Fruit fly (Drosophila melanogaster) whole organism, prepupa: ENCODE measurements around the gene Swip-1.

Experiments
- Blimp-1 ChIP-seq: fragments of 200-800 bp; sonication (Bioruptor generic); optimal IDR thresholded peaks from 3 replicates; lab custom pipeline; 2017; ENCODE audit warnings: missing biosample characterization, missing genetic modification characterization, mild to moderate bottlenecking, moderate library complexity, missing genetic modification reagents
- CG10631 ChIP-seq: fragments of 200-800 bp; sonication (Bioruptor generic); optimal IDR thresholded peaks from 2 replicates; lab custom pipeline; 2016; ENCODE audit warnings: missing biosample characterization, missing genetic modification characterization
- CG10669 ChIP-seq: fragments of 200-800 bp; sonication (Bioruptor generic); optimal IDR thresholded peaks from 3 replicates; lab custom pipeline; 2018; ENCODE audit warnings: missing biosample characterization, mild to moderate bottlenecking, missing genetic modification characterization, moderate library complexity
- CG11294 ChIP-seq: fragments of 200-800 bp; sonication (Bioruptor generic); IDR thresholded peaks from 2 replicates; pipeline ENCODE4 v1.3.6; 2022; ENCODE audit warnings: missing biosample characterization, missing genetic modification characterization
- CG15336 ChIP-seq: fragments of 200-800 bp; sonication (Bioruptor generic); IDR thresholded peaks from 2 replicates; pipeline ENCODE4 v1.3.6; 2022; ENCODE audit warnings: missing biosample characterization, missing genetic modification characterization
- CG1621 ChIP-seq: fragments of 200-800 bp; sonication (Bioruptor generic); optimal IDR thresholded peaks from 3 replicates; lab custom pipeline; 2018; ENCODE audit warnings: missing biosample characterization, mild to moderate bottlenecking, missing genetic modification characterization
- CG3032 ChIP-seq: fragments of 200-800 bp; optimal IDR thresholded peaks from 2 replicates; lab custom pipeline; 2019; ENCODE audit warnings: missing biosample characterization, mild to moderate bottlenecking, missing genetic modification characterization, moderate library complexity
- CG31627 ChIP-seq: fragments of 200-800 bp; sonication (Bioruptor generic); optimal IDR thresholded peaks from 3 replicates; lab custom pipeline; 2016; ENCODE audit warnings: missing biosample characterization, missing genetic modification characterization
- CG32006 ChIP-seq: fragments of 200-800 bp; sonication (Bioruptor generic); optimal IDR thresholded peaks from 3 replicates; lab custom pipeline; 2017; ENCODE audit warnings: missing biosample characterization, mild to moderate bottlenecking, missing genetic modification characterization
- CG34406 ChIP-seq: fragments of 200-800 bp; sonication (Bioruptor generic); optimal IDR thresholded peaks from 3 replicates; lab custom pipeline; 2016; ENCODE audit warnings: missing biosample characterization, missing genetic modification characterization
- CG3919 ChIP-seq: fragments of 200-800 bp; sonication (Bioruptor generic); optimal IDR thresholded peaks from 3 replicates; lab custom pipeline; 2016; ENCODE audit warnings: missing biosample characterization, missing genetic modification characterization
- CG4318 ChIP-seq: fragments of 200-800 bp; sonication (Bioruptor generic); optimal IDR thresholded peaks from 3 replicates; lab custom pipeline; 2017; ENCODE audit warnings: missing biosample characterization, mild to moderate bottlenecking, missing genetic modification characterization
- CG6163 ChIP-seq: fragments of 200-800 bp; sonication (Bioruptor generic); IDR thresholded peaks from 3 replicates; pipeline ENCODE4 v1.3.6; 2022; ENCODE audit warnings: missing biosample characterization, missing genetic modification characterization
- CG6276 ChIP-seq: fragments of 200-800 bp; sonication (Bioruptor generic); optimal IDR thresholded peaks from 2 replicates; lab custom pipeline; 2017; ENCODE audit warnings: missing biosample characterization, mild to moderate bottlenecking, missing genetic modification characterization
- CG6792 ChIP-seq: fragments of 200-800 bp; sonication (Bioruptor generic); optimal IDR thresholded peaks from 3 replicates; lab custom pipeline; 2016; ENCODE audit warnings: missing biosample characterization, missing genetic modification characterization
- CG6808 ChIP-seq: fragments of 200-800 bp; sonication (Bioruptor generic); optimal IDR thresholded peaks from 3 replicates; lab custom pipeline; 2017; ENCODE audit warnings: missing biosample characterization, missing genetic modification characterization, mild to moderate bottlenecking, moderate library complexity, missing genetic modification reagents
- CG6854 ChIP-seq: fragments of 200-800 bp; sonication (Bioruptor generic); optimal IDR thresholded peaks from 2 replicates; lab custom pipeline; 2017; ENCODE audit warnings: missing biosample characterization, mild to moderate bottlenecking, missing genetic modification characterization
- CG7368 ChIP-seq: fragments of 200-800 bp; sonication (Bioruptor generic); optimal IDR thresholded peaks from 3 replicates; lab custom pipeline; 2016; ENCODE audit warnings: missing biosample characterization, missing genetic modification characterization
- CG8319 ChIP-seq: fragments of 200-800 bp; sonication (Bioruptor generic); optimal IDR thresholded peaks from 3 replicates; lab custom pipeline; 2016; ENCODE audit warnings: missing biosample characterization, missing genetic modification characterization
- CG8632 ChIP-seq: fragments of 200-800 bp; sonication (Bioruptor generic); optimal IDR thresholded peaks from 3 replicates; lab custom pipeline; 2016; ENCODE audit warnings: missing biosample characterization, missing genetic modification characterization
- CG9139 ChIP-seq: fragments of 200-800 bp; sonication (Bioruptor generic); optimal IDR thresholded peaks from 3 replicates; lab custom pipeline; 2017; ENCODE audit warnings: missing biosample characterization, mild to moderate bottlenecking, missing genetic modification characterization
- Eip75B ChIP-seq: fragments of 200-800 bp; sonication (Bioruptor generic); optimal IDR thresholded peaks from 3 replicates; lab custom pipeline; 2016; ENCODE audit warnings: missing biosample characterization, missing genetic modification characterization
- Eip78C ChIP-seq: fragments of 200-800 bp; sonication (Bioruptor generic); peaks from one replicate; lab custom pipeline; 2016; ENCODE audit warnings: missing biosample characterization, missing genetic modification characterization
- Ets21C ChIP-seq: fragments of 200-800 bp; sonication (Bioruptor generic); optimal IDR thresholded peaks from 3 replicates; lab custom pipeline; 2016; ENCODE audit warnings: missing biosample characterization, missing genetic modification characterization
- Ets96B ChIP-seq: fragments of 200-800 bp; optimal IDR thresholded peaks from 2 replicates; lab custom pipeline; 2019; ENCODE audit warnings: missing biosample characterization, mild to moderate bottlenecking, missing genetic modification characterization, moderate library complexity
- Gug ChIP-seq: fragments of 200-800 bp; sonication (Bioruptor generic); IDR thresholded peaks from 2 replicates; pipeline ENCODE4 v1.3.6; 2022; ENCODE audit warnings: missing biosample characterization, missing genetic modification characterization
- Hr38 ChIP-seq: sonication (Bioruptor generic); optimal IDR thresholded peaks from 2 replicates; lab custom pipeline; 2016; ENCODE audit warnings: missing biosample characterization, missing genetic modification characterization
- Hr39 ChIP-seq: fragments of 200-800 bp; sonication (Bioruptor generic); optimal IDR thresholded peaks from 2 replicates; lab custom pipeline; 2016; ENCODE audit warnings: missing biosample characterization, missing genetic modification characterization
- Hr4 ChIP-seq: fragments of 200-800 bp; sonication (Bioruptor generic); optimal IDR thresholded peaks from 3 replicates; lab custom pipeline; 2016; ENCODE audit warnings: missing biosample characterization, missing genetic modification characterization
- Lpt ChIP-seq: fragments of 200-800 bp; sonication (Bioruptor generic); optimal IDR thresholded peaks from 3 replicates; lab custom pipeline; 2016; ENCODE audit warnings: missing biosample characterization, missing genetic modification characterization
- Met ChIP-seq: fragments of 200-800 bp; sonication (Bioruptor generic); optimal IDR thresholded peaks from 3 replicates; lab custom pipeline; 2016; ENCODE audit warnings: missing biosample characterization, missing genetic modification characterization
- OdsH ChIP-seq: fragments of 200-800 bp; sonication (Bioruptor generic); optimal IDR thresholded peaks from 3 replicates; lab custom pipeline; 2016; ENCODE audit warnings: missing biosample characterization, missing genetic modification characterization
- Smox ChIP-seq: fragments of 200-800 bp; sonication (Bioruptor generic); optimal IDR thresholded peaks from 3 replicates; lab custom pipeline; 2016; ENCODE audit warnings: missing biosample characterization, missing genetic modification characterization
- Sox102F ChIP-seq: fragments of 200-800 bp; sonication (Bioruptor generic); optimal IDR thresholded peaks from 2 replicates; lab custom pipeline; 2016; ENCODE audit warnings: missing biosample characterization, mild to moderate bottlenecking, missing genetic modification characterization
- Sox15 ChIP-seq: fragments of 200-800 bp; sonication (Bioruptor generic); optimal IDR thresholded peaks from 3 replicates; lab custom pipeline; 2016; ENCODE audit warnings: missing biosample characterization, missing genetic modification characterization
- achi ChIP-seq: fragments of 200-800 bp; sonication (Bioruptor generic); optimal IDR thresholded peaks from 3 replicates; lab custom pipeline; 2016; ENCODE audit warnings: missing biosample characterization, missing genetic modification characterization
- acj6 ChIP-seq: fragments of 200-800 bp; sonication (Bioruptor generic); optimal IDR thresholded peaks from 3 replicates; lab custom pipeline; 2016; ENCODE audit warnings: missing biosample characterization, missing genetic modification characterization
- cyc ChIP-seq: fragments of 200-800 bp; sonication (Bioruptor generic); optimal IDR thresholded peaks from 3 replicates; lab custom pipeline; 2016; ENCODE audit warnings: missing biosample characterization, missing genetic modification characterization
- dsx ChIP-seq: fragments of 200-800 bp; optimal IDR thresholded peaks from 3 replicates; lab custom pipeline; 2019; ENCODE audit warnings: missing biosample characterization, mild to moderate bottlenecking, missing genetic modification characterization, moderate library complexity; ENCODE audit not compliant: poor library complexity, severe bottlenecking
- eg ChIP-seq: fragments of 200-800 bp; sonication (Bioruptor generic); IDR thresholded peaks from 3 replicates; pipeline ENCODE4 v1.3.6; 2022; ENCODE audit warnings: missing biosample characterization, missing genetic modification characterization
- fd85E ChIP-seq: fragments of 200-800 bp; sonication (Bioruptor generic); optimal IDR thresholded peaks from 3 replicates; lab custom pipeline; 2016; ENCODE audit warnings: missing biosample characterization, missing genetic modification characterization
- fkh ChIP-seq: fragments of 200-800 bp; sonication (Bioruptor generic); optimal IDR thresholded peaks from 3 replicates; lab custom pipeline; 2017; ENCODE audit warnings: missing biosample characterization, mild to moderate bottlenecking, missing genetic modification characterization, moderate library complexity
- lz ChIP-seq: fragments of 200-800 bp; sonication (Bioruptor generic); optimal IDR thresholded peaks from 3 replicates; lab custom pipeline; 2016; ENCODE audit warnings: missing biosample characterization, missing genetic modification characterization
- net ChIP-seq: fragments of 200-800 bp; sonication (Bioruptor generic); optimal IDR thresholded peaks from 3 replicates; lab custom pipeline; 2016; ENCODE audit warnings: missing biosample characterization, missing genetic modification characterization
- pdm3 ChIP-seq: fragments of 200-800 bp; sonication (Bioruptor generic); optimal IDR thresholded peaks from 3 replicates; lab custom pipeline; 2016; ENCODE audit warnings: missing biosample characterization, missing genetic modification characterization
- salr ChIP-seq, 2 experiments: fragments of 200-800 bp; sonication (Bioruptor generic); optimal IDR thresholded peaks; 3 replicates each; lab custom pipeline; 2016 to 2018; ENCODE audit warnings: missing biosample characterization in 2 of 2, missing genetic modification characterization in 2 of 2, mild to moderate bottlenecking in 1 of 2
- spab ChIP-seq: fragments of 200-800 bp; sonication (Bioruptor generic); optimal IDR thresholded peaks from 2 replicates; lab custom pipeline; 2017; ENCODE audit warnings: missing biosample characterization, mild to moderate bottlenecking, missing genetic modification characterization, missing genetic modification reagents
- ss ChIP-seq, 2 experiments: fragments of 200-800 bp; sonication (Bioruptor generic); optimal IDR thresholded peaks; 2 replicates in 1 of 2; 3 replicates in 1 of 2; lab custom pipeline; 2017 to 2018; ENCODE audit warnings: mild to moderate bottlenecking in 2 of 2, missing biosample characterization in 2 of 2, missing genetic modification characterization in 2 of 2, moderate library complexity in 1 of 2
- svp ChIP-seq: fragments of 200-800 bp; sonication (Bioruptor generic); peaks from one replicate; lab custom pipeline; 2016; ENCODE audit warnings: missing biosample characterization, missing genetic modification characterization
- topi ChIP-seq: fragments of 200-800 bp; sonication (Bioruptor generic); optimal IDR thresholded peaks from 3 replicates; lab custom pipeline; 2016; ENCODE audit warnings: missing biosample characterization, missing genetic modification characterization
- vri ChIP-seq: fragments of 200-800 bp; sonication (Bioruptor generic); optimal IDR thresholded peaks from 3 replicates; lab custom pipeline; 2016; ENCODE audit warnings: missing biosample characterization, mild to moderate bottlenecking, missing genetic modification characterization

Swip-1 gene

dm6 chr2L:18981947-18982579 lies 5.0 kb downstream of the Swip-1 start:
- TF ChIP-seq Hr39 (GFP tag; lab: Kevin White, UChicago) (peak; percentile 4), Sox15 (GFP tag; lab: Kevin White, UChicago) (peak; percentile 10), svp (GFP tag; lab: Kevin White, UChicago) (peak; percentile 76), CG31627 (GFP tag; lab: Kevin White, UChicago) (no peak), dsx (GFP tag; lab: Kevin White, UChicago) (peak; percentile 69), pdm3 (GFP tag; lab: Kevin White, UChicago) (peak; percentile 73), CG3032 (tag; lab: Kevin White, UChicago) (peak; percentile 69), acj6 (GFP tag; lab: Kevin White, UChicago) (peak; percentile 55), CG10631 (GFP tag; lab: Kevin White, UChicago) (peak; percentile 70), CG6808 (GFP tag; lab: Kevin White, UChicago) (peak; percentile 70), Gug (peak; percentile 81), CG34406 (GFP tag; lab: Kevin White, UChicago) (peak; percentile 51), CG7368 (GFP tag; lab: Kevin White, UChicago) (peak; percentile 36), CG8319 (GFP tag; lab: Kevin White, UChicago) (peak; percentile 91), Eip75B (GFP tag; lab: Kevin White, UChicago) (peak; percentile 65), fkh (no peak), Met (GFP tag; lab: Kevin White, UChicago) (peak; percentile 30), Ets21C (GFP tag; lab: Kevin White, UChicago) (no peak), fd85E (GFP tag; lab: Kevin White, UChicago) (no peak), OdsH (GFP tag; lab: Kevin White, UChicago) (peak; percentile 71), CG9139 (GFP tag; lab: Kevin White, UChicago) (no peak), salr (GFP tag; optimal IDR thresholded peaks at IDR 0.05; lab: Kevin White, UChicago) (peak in 1 of 2 experiments; percentile 75), Hr4 (GFP tag; lab: Kevin White, UChicago) (peak; percentile 88), Lpt (GFP tag; lab: Kevin White, UChicago) (peak; percentile 84), CG1621 (tag; lab: Kevin White, UChicago) (peak; percentile 54), achi (GFP tag; lab: Kevin White, UChicago) (peak; percentile 76), Hr38 (GFP tag; lab: Kevin White, UChicago) (no peak), CG4318 (GFP tag; lab: Kevin White, UChicago) (peak; percentile 71), CG10669 (GFP tag; lab: Kevin White, UChicago) (peak; percentile 57), Ets96B (tag; lab: Kevin White, UChicago) (peak; percentile 64), CG6276 (GFP tag; lab: Kevin White, UChicago) (peak; percentile 86), CG15336 (GFP tag; lab: Robert Waterston, UW) (peak; percentile 93), Smox (GFP tag; lab: Kevin White, UChicago) (peak; percentile 21), cyc (no peak), CG3919 (GFP tag; lab: Kevin White, UChicago) (peak; percentile 66), CG8632 (GFP tag; lab: Kevin White, UChicago) (peak; percentile 49), Sox102F (GFP tag; lab: Kevin White, UChicago) (peak; percentile 16), ss (GFP tag; optimal IDR thresholded peaks at IDR 0.05; lab: Kevin White, UChicago) (peak; percentile 34 to 57), CG6854 (no peak), CG11294 (GFP tag; lab: Robert Waterston, UW) (peak; percentile 77), Blimp-1 (GFP tag; lab: Kevin White, UChicago) (no peak), topi (GFP tag; lab: Kevin White, UChicago) (peak; percentile 8), vri (no peak), CG32006 (GFP tag; lab: Kevin White, UChicago) (peak; percentile 89), spab (GFP tag; lab: Kevin White, UChicago) (peak; percentile 58), CG6792 (GFP tag; lab: Kevin White, UChicago) (peak; percentile 58), lz (GFP tag; lab: Kevin White, UChicago) (peak; percentile 21), CG6163 (GFP tag; lab: Robert Waterston, UW) (peak; percentile 56; the same call in 2 of the 3 replicates), eg (GFP tag; lab: Robert Waterston, UW) (peak; percentile 87), Eip78C (peak; percentile 88), net (GFP tag; lab: Kevin White, UChicago) (peak; percentile 72)
